Worm (Caenorhabditis elegans) whole organism, young adult: Measurements from ENCODE around the gene acr-17.

Source experiments
- D2030.7 ChIP-seq: fragments of 200-800 bp; sonication (Bioruptor generic); IDR thresholded peaks from 2 replicates; pipeline ENCODE4 v1.3.6; 2022; ENCODE audit warnings: missing genetic modification reagents, missing genetic modification characterization, missing compliant biosample characterization
- F23B12.7 ChIP-seq: sonication (generic microtip); optimal IDR thresholded peaks from 2 replicates; lab custom pipeline; 2017; ENCODE audit warnings: missing genetic modification characterization, mild to moderate bottlenecking, missing compliant biosample characterization, antibody characterized with exemption, moderate library complexity; ENCODE audit not compliant: insufficient read depth
- F33H1.4 ChIP-seq: fragments of 200-800 bp; sonication (Bioruptor generic); IDR thresholded peaks from 2 replicates; pipeline ENCODE4 v1.3.6; 2022; ENCODE audit warnings: missing genetic modification reagents, missing genetic modification characterization, missing compliant biosample characterization
- T26A5.8 ChIP-seq: sonication (generic microtip); optimal IDR thresholded peaks from 2 replicates; lab custom pipeline; 2016; ENCODE audit warnings: missing genetic modification characterization, missing compliant biosample characterization
- Y79H2A.3 ChIP-seq: fragments of 200-800 bp; sonication (Bioruptor generic); conservative IDR thresholded peaks from 2 replicates; pipeline ENCODE4 v1.3.6; 2022; ENCODE audit warnings: missing genetic modification reagents, missing genetic modification characterization, missing compliant biosample characterization
- akir-1 ChIP-seq: fragments of 200-800 bp; sonication (Bioruptor generic); optimal IDR thresholded peaks from 2 replicates; lab custom pipeline; 2018; ENCODE audit warnings: mild to moderate bottlenecking, missing genetic modification characterization, moderate library complexity, missing compliant biosample characterization
- ama-1 ChIP-seq, 3 experiments: fragments of 150-350 bp in 1 of 3; sonication (generic microtip) in 2 of 3; optimal IDR thresholded peaks; 2 replicates each; lab custom pipeline; 2014 to 2018; ENCODE audit warnings: missing biosample characterization in 2 of 3, missing genetic modification characterization in 2 of 3, missing genetic modification reagents in 2 of 3
- aptf-3 ChIP-seq: fragments of 200-800 bp; sonication (Bioruptor generic); IDR thresholded peaks from 2 replicates; pipeline ENCODE4 v1.3.6; 2022; ENCODE audit warnings: missing genetic modification characterization, missing compliant biosample characterization
- atf-7 ChIP-seq: sonication (generic microtip); optimal IDR thresholded peaks from 2 replicates; lab custom pipeline; 2017; ENCODE audit warnings: mild to moderate bottlenecking, missing genetic modification characterization, missing compliant biosample characterization
- attf-3 ChIP-seq: fragments of 200-800 bp; sonication (Bioruptor generic); conservative IDR thresholded peaks from 2 replicates; pipeline ENCODE4 v1.3.6; 2022; ENCODE audit warnings: missing genetic modification reagents, missing genetic modification characterization, missing compliant biosample characterization
- bed-2 ChIP-seq: fragments of 200-800 bp; sonication (Bioruptor generic); IDR thresholded peaks from 2 replicates; pipeline ENCODE4 v1.3.6; 2022; ENCODE audit warnings: missing genetic modification reagents, missing genetic modification characterization, missing compliant biosample characterization
- ceh-27 ChIP-seq: fragments of 200-800 bp; sonication (Bioruptor generic); optimal IDR thresholded peaks from 2 replicates; lab custom pipeline; 2018; ENCODE audit warnings: mild to moderate bottlenecking, missing genetic modification characterization, moderate library complexity, missing compliant biosample characterization
- ceh-79 ChIP-seq: sonication (generic microtip); optimal IDR thresholded peaks from 2 replicates; lab custom pipeline; 2017; ENCODE audit warnings: mild to moderate bottlenecking, missing genetic modification characterization, missing compliant biosample characterization
- ceh-91 ChIP-seq: fragments of 200-800 bp; sonication (Bioruptor generic); IDR thresholded peaks from 2 replicates; pipeline ENCODE4 v1.3.6; 2022; ENCODE audit warnings: missing genetic modification reagents, missing genetic modification characterization, missing compliant biosample characterization
- dox-1 ChIP-seq: fragments of 200-800 bp; sonication (Bioruptor generic); IDR thresholded peaks from 2 replicates; pipeline ENCODE4 v1.3.6; 2022; ENCODE audit warnings: missing genetic modification reagents, missing genetic modification characterization, missing compliant biosample characterization
- dpl-1 ChIP-seq: fragments of 150-350 bp; optimal IDR thresholded peaks from 2 replicates; lab custom pipeline; 2014; ENCODE audit warnings: missing biosample characterization, missing genetic modification reagents, missing genetic modification characterization
- efl-1 ChIP-seq: fragments of 150-350 bp; optimal IDR thresholded peaks from 2 replicates; lab custom pipeline; 2014; ENCODE audit warnings: missing biosample characterization, missing genetic modification reagents, missing genetic modification characterization
- hmg-1.2 ChIP-seq: fragments of 200-800 bp; sonication (Bioruptor generic); IDR thresholded peaks from 2 replicates; pipeline ENCODE4 v1.3.6; 2022; ENCODE audit warnings: missing genetic modification reagents, missing genetic modification characterization, missing compliant biosample characterization
- hrde-1 ChIP-seq: sonication (generic microtip); optimal IDR thresholded peaks from 2 replicates; lab custom pipeline; 2016; ENCODE audit warnings: missing genetic modification characterization, mild to moderate bottlenecking, missing compliant biosample characterization, moderate library complexity, missing genotype, missing genetic modification reagents, borderline replicate concordance
- lin-26 ChIP-seq: fragments of 200-800 bp; sonication (Bioruptor generic); IDR thresholded peaks from 2 replicates; pipeline ENCODE4 v1.3.6; 2022; ENCODE audit warnings: missing genetic modification reagents, missing genetic modification characterization, missing compliant biosample characterization
- lin-35 ChIP-seq, 3 experiments: fragments of 150-350 bp in 2 of 3; sonication (generic microtip) in 1 of 3; optimal IDR thresholded peaks; 2 replicates each; lab custom pipeline; 2014 to 2018; ENCODE audit warnings: missing biosample characterization in 3 of 3, missing genetic modification characterization in 3 of 3, missing genetic modification reagents in 3 of 3
- lin-54 ChIP-seq: fragments of 200-800 bp; sonication (Bioruptor generic); optimal IDR thresholded peaks from 2 replicates; lab custom pipeline; 2018; ENCODE audit warnings: mild to moderate bottlenecking, missing genetic modification characterization, missing compliant biosample characterization
- lir-1 ChIP-seq: fragments of 200-800 bp; sonication (Bioruptor generic); conservative IDR thresholded peaks from 2 replicates; pipeline ENCODE4 v1.3.6; 2022; ENCODE audit warnings: missing genetic modification reagents, missing genetic modification characterization, missing compliant biosample characterization
- lsl-1 ChIP-seq: fragments of 200-800 bp; sonication (Bioruptor generic); optimal IDR thresholded peaks from 2 replicates; lab custom pipeline; 2018; ENCODE audit warnings: mild to moderate bottlenecking, missing genetic modification characterization, moderate library complexity, missing compliant biosample characterization
- madf-10 ChIP-seq: sonication (generic microtip); optimal IDR thresholded peaks from 2 replicates; lab custom pipeline; 2016; ENCODE audit warnings: mild to moderate bottlenecking, missing genetic modification characterization, missing compliant biosample characterization
- madf-3 ChIP-seq: fragments of 200-800 bp; sonication (Bioruptor generic); IDR thresholded peaks from 2 replicates; pipeline ENCODE4 v1.3.6; 2022; ENCODE audit warnings: missing genetic modification reagents, missing genetic modification characterization, missing compliant biosample characterization
- madf-6 ChIP-seq: fragments of 200-800 bp; sonication (Bioruptor generic); IDR thresholded peaks from 2 replicates; pipeline ENCODE4 v1.3.6; 2022; ENCODE audit warnings: missing genetic modification reagents, missing genetic modification characterization, missing compliant biosample characterization
- mcd-1 ChIP-seq: fragments of 200-800 bp; sonication (Bioruptor generic); IDR thresholded peaks from 2 replicates; pipeline ENCODE4 v1.3.6; 2022; ENCODE audit warnings: missing genetic modification reagents, missing genetic modification characterization, missing compliant biosample characterization
- mes-4 ChIP-seq: sonication (generic microtip); optimal IDR thresholded peaks from 2 replicates; lab custom pipeline; 2016; ENCODE audit warnings: missing genotype, missing genetic modification characterization, missing compliant biosample characterization
- nfya-2 ChIP-seq: fragments of 200-800 bp; sonication (Bioruptor generic); IDR thresholded peaks from 2 replicates; pipeline ENCODE4 v1.3.6; 2022; ENCODE audit warnings: missing genetic modification reagents, missing genetic modification characterization, missing compliant biosample characterization
- nfyb-1 ChIP-seq: fragments of 200-800 bp; sonication (Bioruptor generic); IDR thresholded peaks from 2 replicates; pipeline ENCODE4 v1.3.6; 2022; ENCODE audit warnings: missing genetic modification reagents, missing genetic modification characterization, missing compliant biosample characterization
- nhr-80 ChIP-seq: sonication (generic microtip); optimal IDR thresholded peaks from 2 replicates; lab custom pipeline; 2016; ENCODE audit warnings: missing genetic modification characterization, missing compliant biosample characterization
- nhr-90 ChIP-seq: sonication (generic microtip); optimal IDR thresholded peaks from 2 replicates; lab custom pipeline; 2016; ENCODE audit warnings: missing genotype, mild to moderate bottlenecking, missing genetic modification characterization, missing compliant biosample characterization
- rcor-1 ChIP-seq: fragments of 200-800 bp; sonication (Bioruptor generic); IDR thresholded peaks from 2 replicates; pipeline ENCODE4 v1.3.6; 2022; ENCODE audit warnings: missing genetic modification reagents, missing genetic modification characterization, missing compliant biosample characterization
- sdz-38 ChIP-seq: sonication (generic microtip); optimal IDR thresholded peaks from 2 replicates; lab custom pipeline; 2016; ENCODE audit warnings: missing genotype, missing genetic modification characterization, missing compliant biosample characterization
- snpc-1.3 ChIP-seq: sonication (generic microtip); optimal IDR thresholded peaks from 2 replicates; lab custom pipeline; 2017; ENCODE audit warnings: missing genetic modification characterization, mild to moderate bottlenecking, missing compliant biosample characterization, antibody characterized with exemption, moderate library complexity, missing genotype, missing genetic modification reagents; ENCODE audit not compliant: insufficient read depth
- snpc-4 ChIP-seq, 5 experiments: fragments of 150-350 bp in 1 of 5; sonication (generic microtip) in 4 of 5; optimal IDR thresholded peaks; 2 replicates each; lab custom pipeline; 2014 to 2018; ENCODE audit warnings: missing genetic modification characterization in 5 of 5, missing biosample characterization in 3 of 5, antibody characterized with exemption in 2 of 5, mild to moderate bottlenecking in 2 of 5, missing compliant biosample characterization in 2 of 5, missing genotype in 2 of 5, moderate library complexity in 2 of 5, missing genetic modification reagents in 1 of 5
- unc-130 ChIP-seq: sonication (generic microtip); optimal IDR thresholded peaks from 2 replicates; lab custom pipeline; 2016; ENCODE audit warnings: missing genetic modification reagents, missing genetic modification characterization, missing compliant biosample characterization
- ztf-26 ChIP-seq: sonication (generic microtip); optimal IDR thresholded peaks from 2 replicates; lab custom pipeline; 2017; ENCODE audit warnings: missing genetic modification characterization, missing compliant biosample characterization
- ztf-28 ChIP-seq: fragments of 200-800 bp; sonication (Bioruptor generic); IDR thresholded peaks from 2 replicates; pipeline ENCODE4 v1.3.6; 2022; ENCODE audit warnings: missing genetic modification reagents, missing genetic modification characterization, missing compliant biosample characterization

The acr-17 gene

ce11 chrV:2603056-2603455 lies 5.4 kb upstream of the acr-17 start, which contains the start of gene F53E10.6:
Gene F53E10.6 (minus strand): TSS chrV:2603063.
- TF ChIP-seq D2030.7 (GFP tag; lab: Robert Waterston, UW), result 0 out of 2 replicates have a peak, but pooled peaks have one; percentile 23
- no peak for TF ChIP-seq madf-10 (tag; lab: Kevin White, UChicago)
- no peak for TF ChIP-seq snpc-1.3 (tag; lab: Kevin White, UChicago)
- TF ChIP-seq hmg-1.2 (GFP tag; lab: Robert Waterston, UW), result no peak
- peak; percentile 58 for TF ChIP-seq efl-1 (GFP tag; lab: Kevin White, UChicago)
- TF ChIP-seq lin-26 (GFP tag; lab: Robert Waterston, UW), result no peak
- TF ChIP-seq aptf-3 (GFP tag; lab: Robert Waterston, UW), result no peak
- peak in 1 of 3 experiments; percentile 65 for TF ChIP-seq lin-35 (GFP tag; optimal IDR thresholded peaks at IDR 0.05; lab: Kevin White, UChicago)
- no peak for TF ChIP-seq sdz-38 (tag; lab: Kevin White, UChicago)
- peak; percentile 71 for TF ChIP-seq mcd-1 (GFP tag; lab: Robert Waterston, UW)
- no peak for TF ChIP-seq hrde-1 (tag; lab: Kevin White, UChicago)
- peak; percentile 37 for TF ChIP-seq unc-130 (GFP tag; lab: Kevin White, UChicago)
- no peak for TF ChIP-seq ceh-91 (GFP tag; lab: Robert Waterston, UW)
- TF ChIP-seq nhr-90, result no peak
- no peak for TF ChIP-seq bed-2 (GFP tag; lab: Robert Waterston, UW)
- TF ChIP-seq akir-1 (GFP tag; lab: Kevin White, UChicago), result no peak
- peak; percentile 69 for TF ChIP-seq dpl-1 (GFP tag; lab: Kevin White, UChicago)
- 0 out of 2 replicates have a peak, but pooled peaks have one; percentile 24 for TF ChIP-seq lir-1 (GFP tag; lab: Robert Waterston, UW)
- TF ChIP-seq F23B12.7 (tag; lab: Kevin White, UChicago), result peak; percentile 2
- no peak for TF ChIP-seq ztf-26 (tag; lab: Kevin White, UChicago)
- TF ChIP-seq ama-1 (optimal IDR thresholded peaks at IDR 0.05; lab: Kevin White, UChicago), result no peak
- TF ChIP-seq ama-1 (GFP tag; optimal IDR thresholded peaks at IDR 0.05; lab: Kevin White, UChicago), result no peak
- no peak for TF ChIP-seq Y79H2A.3 (GFP tag; lab: Robert Waterston, UW)
- no peak for TF ChIP-seq snpc-4 (GFP tag; optimal IDR thresholded peaks at IDR 0.05; lab: Kevin White, UChicago)
- TF ChIP-seq snpc-4 (tag; optimal IDR thresholded peaks at IDR 0.05; lab: Kevin White, UChicago), result no peak
- no peak for TF ChIP-seq mes-4 (tag; lab: Kevin White, UChicago)
- no peak for TF ChIP-seq nfyb-1 (GFP tag; lab: Robert Waterston, UW)
- peak; percentile 86 for TF ChIP-seq lin-54 (GFP tag; lab: Kevin White, UChicago)
- TF ChIP-seq atf-7 (tag; lab: Kevin White, UChicago), result no peak
- TF ChIP-seq F33H1.4, result peak; percentile 38
- peak; percentile 34; the same call in 1 of the 2 replicates for TF ChIP-seq rcor-1 (GFP tag; lab: Robert Waterston, UW)
- TF ChIP-seq ceh-27 (GFP tag; lab: Kevin White, UChicago), result peak; percentile 62
- no peak for TF ChIP-seq nhr-80
- peak; percentile 55; the same call in 1 of the 2 replicates for TF ChIP-seq dox-1 (GFP tag; lab: Robert Waterston, UW)
- no peak for TF ChIP-seq nfya-2 (GFP tag; lab: Robert Waterston, UW)
- TF ChIP-seq attf-3 (GFP tag; lab: Robert Waterston, UW), result no peak
- no peak for TF ChIP-seq T26A5.8 (tag; lab: Kevin White, UChicago)
- TF ChIP-seq madf-6, result peak; percentile 62
- no peak for TF ChIP-seq madf-3
- TF ChIP-seq ceh-79, result no peak
- 0 out of 2 replicates have a peak, but pooled peaks have one; percentile 9 for TF ChIP-seq ztf-28
- TF ChIP-seq lsl-1 (GFP tag; lab: Kevin White, UChicago), result peak; percentile 30
